Worm (Caenorhabditis elegans): ENCODE measurements around the gene spp-21.

spp-21 gene

DNA sequence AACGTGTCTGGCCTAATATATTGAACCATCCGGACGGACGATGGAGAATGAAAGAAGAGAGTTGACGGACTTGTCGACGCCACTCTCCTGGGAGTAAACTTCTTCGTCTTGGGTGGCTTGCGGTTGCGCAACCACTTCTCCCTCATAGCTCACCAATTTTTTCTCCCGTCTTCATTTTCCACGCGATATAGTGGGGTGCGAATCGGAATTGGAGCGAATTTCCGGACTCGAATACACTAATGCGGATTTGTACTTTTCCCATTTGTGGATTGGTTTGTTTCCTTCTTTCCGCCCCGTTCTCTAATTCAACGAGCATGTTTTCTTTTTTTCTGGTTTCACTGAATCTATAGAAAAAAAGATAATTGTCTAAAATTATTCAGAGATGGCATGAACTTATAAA lies 14.2 kb upstream of the spp-21 start:
- TF ChIP-seq lin-14 (GFP tag; optimal IDR thresholded peaks at IDR 0.05), result peak; percentile 88
- no peak for TF ChIP-seq nhr-85 (tag)
- no peak for TF ChIP-seq pag-3 (tag; optimal IDR thresholded peaks at IDR 0.05; ENCODE audit: borderline replicate concordance, insufficient read depth)
- no peak for TF ChIP-seq ceh-8 (GFP tag; optimal IDR thresholded peaks at IDR 0.05)
- TF ChIP-seq unc-130 (tag; optimal IDR thresholded peaks at IDR 0.05), result no peak
- TF ChIP-seq F16B12.6 (tag; optimal IDR thresholded peaks at IDR 0.05), result no peak

DNA sequence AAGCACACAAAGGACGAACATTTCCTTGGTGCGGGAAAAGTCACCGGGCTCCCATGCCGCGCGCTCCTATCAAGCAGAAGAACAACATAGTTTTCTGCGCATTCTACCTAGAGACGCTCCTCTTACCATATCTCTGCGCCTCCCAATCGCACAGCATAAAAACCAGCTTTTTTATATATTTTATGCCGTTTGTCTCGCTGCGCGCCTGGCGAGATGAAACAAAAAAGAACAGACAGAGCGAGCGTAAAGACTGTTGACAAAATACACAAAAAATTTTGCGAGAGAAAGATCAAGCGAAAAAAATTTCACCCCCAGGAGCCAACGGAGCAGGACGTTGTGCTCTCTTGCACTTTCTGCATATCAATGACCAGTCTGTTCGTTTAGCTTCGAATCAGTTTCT lies 12.2 kb upstream of the spp-21 start:
- TF ChIP-seq alr-1 (tag; optimal IDR thresholded peaks at IDR 0.05; ENCODE audit: borderline replicate concordance) (no peak), hpl-2 (GFP tag; optimal IDR thresholded peaks at IDR 0.05) (no peak), unc-98 (GFP tag; IDR thresholded peaks at IDR 0.05) (no peak), swsn-7 (tag; optimal IDR thresholded peaks at IDR 0.05) (no peak), pax-3 (tag; optimal IDR thresholded peaks at IDR 0.05) (no peak), grh-1 (GFP tag; IDR thresholded peaks at IDR 0.05) (0 out of 2 replicates have a peak, but pooled peaks have one; percentile 7), Y116A8C.19 (tag; optimal IDR thresholded peaks at IDR 0.05; ENCODE audit: borderline replicate concordance) (no peak), nhr-12 (tag; optimal IDR thresholded peaks at IDR 0.05) (no peak), lin-14 (GFP tag; optimal IDR thresholded peaks at IDR 0.05) (peak; percentile 82), elt-2 (tag; optimal IDR thresholded peaks at IDR 0.05) (no peak)

DNA sequence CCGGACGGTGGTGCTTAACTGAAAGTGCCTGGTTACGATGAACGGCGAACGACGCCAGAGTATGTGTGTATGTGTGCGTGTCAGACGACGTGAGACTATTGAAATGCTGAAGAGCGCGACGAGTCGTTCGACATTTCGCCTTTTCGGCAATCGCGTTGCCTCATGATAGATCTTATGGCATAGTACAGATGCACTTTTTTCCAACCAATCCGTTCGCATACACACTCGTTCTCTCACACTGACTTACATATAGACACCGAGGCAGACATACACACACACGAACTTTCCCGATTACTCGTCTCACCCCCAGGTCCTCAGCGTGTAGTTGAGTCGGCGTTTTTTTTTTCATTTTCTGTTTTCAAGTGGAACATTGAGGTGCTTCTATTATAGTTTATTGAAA lies 11.2 kb upstream of the spp-21 start:
- TF ChIP-seq xbp-1 (tag; optimal IDR thresholded peaks at IDR 0.05), result no peak
- no peak for TF ChIP-seq nhr-11 (tag; optimal IDR thresholded peaks at IDR 0.05)
- TF ChIP-seq jun-1 (tag; optimal IDR thresholded peaks at IDR 0.05), result no peak
- no peak for TF ChIP-seq egl-27 (tag; optimal IDR thresholded peaks at IDR 0.05)
- no peak for TF ChIP-seq C34B4.2 (tag; optimal IDR thresholded peaks at IDR 0.05)
- TF ChIP-seq lin-14 (GFP tag; optimal IDR thresholded peaks at IDR 0.05), result peak; percentile 48
- TF ChIP-seq lsy-2 (tag; optimal IDR thresholded peaks at IDR 0.05), result no peak
- no peak for TF ChIP-seq efl-3 (GFP tag; optimal IDR thresholded peaks at IDR 0.05)
- TF ChIP-seq mdl-1 (tag; optimal IDR thresholded peaks at IDR 0.05), result peak in 1 of 2 experiments; percentile 6
- no peak for TF ChIP-seq fkh-10 (GFP tag; optimal IDR thresholded peaks at IDR 0.05)
- peak; percentile 2 for TF ChIP-seq mep-1 (tag; optimal IDR thresholded peaks at IDR 0.05)
- no peak for TF ChIP-seq nhr-71 (tag; optimal IDR thresholded peaks at IDR 0.05)
- TF ChIP-seq lin-35 (GFP tag; optimal IDR thresholded peaks at IDR 0.05), result no peak
- no peak for TF ChIP-seq fos-1 (tag; optimal IDR thresholded peaks at IDR 0.05)

DNA sequence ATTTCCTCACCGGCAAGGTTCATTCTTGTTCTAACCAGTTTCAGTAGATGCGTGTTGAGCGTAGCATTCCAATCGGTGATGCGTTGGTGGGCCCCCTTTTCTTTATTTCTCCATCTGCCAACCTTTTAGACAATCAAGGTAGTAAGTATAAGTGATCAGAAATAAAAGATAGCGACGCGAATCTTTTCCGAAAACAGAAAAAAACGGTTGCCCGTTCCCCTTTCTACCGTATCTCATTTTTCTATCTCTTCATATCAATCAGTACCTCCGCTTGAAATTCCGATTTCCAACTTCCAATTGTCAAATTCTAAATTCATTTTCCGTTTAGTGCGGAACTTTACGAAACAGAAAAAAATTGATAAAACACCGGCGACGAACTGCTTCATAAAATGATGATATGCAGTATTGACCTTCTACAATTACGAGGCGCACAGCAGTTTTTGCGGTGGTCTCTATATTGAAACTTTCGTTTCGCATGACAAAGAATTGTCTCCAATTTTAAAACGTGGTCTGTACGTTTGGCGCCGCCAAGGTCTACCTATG lies 10.5 kb upstream of the spp-21 start:
- peak; percentile 90 for TF ChIP-seq lin-14 (GFP tag; optimal IDR thresholded peaks at IDR 0.05)
- TF ChIP-seq skn-1 (tag; optimal IDR thresholded peaks at IDR 0.05), result peak; percentile 38
- TF ChIP-seq lin-35 (GFP tag; optimal IDR thresholded peaks at IDR 0.05), result peak in 1 of 2 experiments; percentile 9
- TF ChIP-seq ztf-4 (tag; optimal IDR thresholded peaks at IDR 0.05), result no peak
- TF ChIP-seq blmp-1 (tag; optimal IDR thresholded peaks at IDR 0.05), result peak; percentile 44
- peak; percentile 9 for TF ChIP-seq mep-1 (tag; optimal IDR thresholded peaks at IDR 0.05)
- TF ChIP-seq elt-3 (tag; optimal IDR thresholded peaks at IDR 0.05), result peak in 1 of 6 experiments; percentile 73
- TF ChIP-seq snu-23 (GFP tag; optimal IDR thresholded peaks at IDR 0.05), result no peak
- TF ChIP-seq nhr-71 (tag; optimal IDR thresholded peaks at IDR 0.05), result no peak
- no peak for TF ChIP-seq nhr-84 (tag; optimal IDR thresholded peaks at IDR 0.05)
- no peak for TF ChIP-seq nhr-76 (tag; optimal IDR thresholded peaks at IDR 0.05)
- peak; percentile 55 for TF ChIP-seq nhr-85 (tag)
- TF ChIP-seq elt-2 (tag; optimal IDR thresholded peaks at IDR 0.05), result no peak
- TF ChIP-seq isw-1 (GFP tag; IDR thresholded peaks at IDR 0.05), result no peak
- no peak for TF ChIP-seq nhr-12 (tag; optimal IDR thresholded peaks at IDR 0.05)
